Worm (Caenorhabditis elegans) whole organism, young adult: ENCODE results near the gene C08B6.3.

Source experiments
- F10E7.11 ChIP-seq: sonication (generic microtip); optimal IDR thresholded peaks from 2 replicates; lab custom pipeline; 2017; ENCODE audit warnings: mild to moderate bottlenecking, missing genetic modification characterization, moderate library complexity, missing compliant biosample characterization
- F23B12.7 ChIP-seq: sonication (generic microtip); optimal IDR thresholded peaks from 2 replicates; lab custom pipeline; 2017; ENCODE audit warnings: missing genetic modification characterization, mild to moderate bottlenecking, missing compliant biosample characterization, antibody characterized with exemption, moderate library complexity; ENCODE audit not compliant: insufficient read depth
- F37B4.10 ChIP-seq: fragments of 200-800 bp; sonication (Bioruptor generic); IDR thresholded peaks from 2 replicates; pipeline ENCODE4 v1.3.6; 2022; ENCODE audit warnings: missing genetic modification characterization, missing compliant biosample characterization
- Y53G8AR.9 ChIP-seq: fragments of 200-800 bp; sonication (Bioruptor generic); conservative IDR thresholded peaks from 2 replicates; pipeline ENCODE4 v1.3.6; 2022; ENCODE audit warnings: missing genetic modification reagents, missing genetic modification characterization, missing compliant biosample characterization
- die-1 ChIP-seq: sonication (generic microtip); optimal IDR thresholded peaks from 2 replicates; lab custom pipeline; 2016; ENCODE audit warnings: missing genotype, mild to moderate bottlenecking, missing genetic modification characterization, missing compliant biosample characterization
- ets-4 ChIP-seq: fragments of 200-800 bp; sonication (Bioruptor generic); optimal IDR thresholded peaks from 2 replicates; lab custom pipeline; 2018; ENCODE audit warnings: mild to moderate bottlenecking, missing genetic modification characterization, missing compliant biosample characterization
- lin-54 ChIP-seq: fragments of 200-800 bp; sonication (Bioruptor generic); optimal IDR thresholded peaks from 2 replicates; lab custom pipeline; 2018; ENCODE audit warnings: mild to moderate bottlenecking, missing genetic modification characterization, missing compliant biosample characterization
- nhr-27 ChIP-seq: fragments of 200-800 bp; sonication (Bioruptor generic); optimal IDR thresholded peaks from 2 replicates; lab custom pipeline; 2018; ENCODE audit warnings: mild to moderate bottlenecking, missing genetic modification characterization, moderate library complexity, missing compliant biosample characterization
- nhr-90 ChIP-seq: sonication (generic microtip); optimal IDR thresholded peaks from 2 replicates; lab custom pipeline; 2016; ENCODE audit warnings: missing genotype, mild to moderate bottlenecking, missing genetic modification characterization, missing compliant biosample characterization
- repo-1 ChIP-seq: sonication (generic microtip); optimal IDR thresholded peaks from 2 replicates; lab custom pipeline; 2017; ENCODE audit warnings: mild to moderate bottlenecking, missing genetic modification characterization, missing compliant biosample characterization
- tbx-9 ChIP-seq: sonication (generic microtip); optimal IDR thresholded peaks from 2 replicates; lab custom pipeline; 2016; ENCODE audit warnings: borderline replicate concordance, missing genetic modification characterization, inconsistent platforms, missing compliant biosample characterization
- unc-62 ChIP-seq: fragments of 150-350 bp; optimal IDR thresholded peaks from 2 replicates; lab custom pipeline; 2014; ENCODE audit warnings: missing biosample characterization, missing genetic modification reagents, missing genetic modification characterization

DNA sequence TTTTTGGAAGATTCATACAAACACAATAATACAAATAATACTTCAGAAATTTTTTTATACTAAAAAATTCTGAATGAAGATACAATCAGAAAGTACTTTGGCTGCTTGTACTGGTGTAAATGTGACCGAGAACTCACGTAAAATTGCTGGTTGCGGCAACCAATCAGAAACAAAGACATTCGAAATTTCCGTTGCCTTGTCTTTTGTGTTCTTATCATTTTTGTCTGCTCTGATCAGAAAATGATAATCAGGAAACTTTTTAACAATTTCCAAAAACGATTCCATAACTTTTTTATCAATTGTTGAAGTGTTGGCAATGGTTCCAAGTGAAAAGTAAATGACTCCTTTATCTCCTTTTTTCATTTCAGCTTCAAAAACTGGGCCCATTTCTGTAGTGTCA lies 15.2 kb downstream of the C08B6.3 start:
- TF ChIP-seq Y53G8AR.9: no peak
- TF ChIP-seq nhr-27: no peak
- no peak for TF ChIP-seq unc-62 (GFP tag; lab: Kevin White, UChicago)
- TF ChIP-seq F23B12.7 (tag; lab: Kevin White, UChicago): no peak
- no peak for TF ChIP-seq ets-4
- no peak for TF ChIP-seq F10E7.11
- no peak for TF ChIP-seq tbx-9 (tag; lab: Kevin White, UChicago)
- no peak for TF ChIP-seq die-1 (tag; lab: Kevin White, UChicago)
- TF ChIP-seq nhr-90 (tag; lab: Kevin White, UChicago): no peak
- no peak for TF ChIP-seq repo-1 (tag; lab: Kevin White, UChicago)
- TF ChIP-seq lin-54 (GFP tag; lab: Kevin White, UChicago): no peak
- TF ChIP-seq F37B4.10 (GFP tag; lab: Robert Waterston, UW): no peak
